Fruit fly (Drosophila melanogaster) whole organism, pupa: Measurements from ENCODE around the gene Z600.

ENCODE experiments used
- CG10348 ChIP-seq: fragments of 200-800 bp; sonication (Bioruptor generic); IDR thresholded peaks from 2 replicates; pipeline ENCODE4 v1.3.6; 2022; ENCODE audit warnings: missing biosample characterization, missing genetic modification characterization
- CG12605 ChIP-seq: fragments of 200-800 bp; sonication (Bioruptor generic); IDR thresholded peaks from 2 replicates; pipeline ENCODE4 v1.3.6; 2022; ENCODE audit warnings: missing biosample characterization, missing genetic modification characterization
- CG13204 ChIP-seq: fragments of 200-800 bp; sonication (Bioruptor generic); optimal IDR thresholded peaks from 2 replicates; lab custom pipeline; 2018; ENCODE audit warnings: missing biosample characterization, mild to moderate bottlenecking, missing genetic modification characterization, moderate library complexity
- CG14655 ChIP-seq: fragments of 200-800 bp; sonication (Bioruptor generic); optimal IDR thresholded peaks from 3 replicates; lab custom pipeline; 2017; ENCODE audit warnings: mild to moderate bottlenecking, missing biosample characterization, missing genetic modification reagents, missing genetic modification characterization
- CG15710 ChIP-seq: fragments of 200-800 bp; sonication (Bioruptor generic); optimal IDR thresholded peaks from 2 replicates; lab custom pipeline; 2018; ENCODE audit warnings: missing biosample characterization, mild to moderate bottlenecking, missing genetic modification characterization, moderate library complexity
- CG17806 ChIP-seq: fragments of 200-800 bp; sonication (Bioruptor generic); optimal IDR thresholded peaks from 2 replicates; lab custom pipeline; 2018; ENCODE audit warnings: missing biosample characterization, mild to moderate bottlenecking, missing genetic modification characterization, moderate library complexity
- CG32121 ChIP-seq: fragments of 200-800 bp; sonication (Bioruptor generic); IDR thresholded peaks from 2 replicates; pipeline ENCODE4 v1.3.6; 2022; ENCODE audit warnings: missing biosample characterization, missing genetic modification characterization
- CG34367 ChIP-seq: fragments of 200-800 bp; sonication (Bioruptor generic); optimal IDR thresholded peaks from 2 replicates; lab custom pipeline; 2018; ENCODE audit warnings: missing biosample characterization, mild to moderate bottlenecking, missing genetic modification characterization
- CG4496 ChIP-seq: fragments of 200-800 bp; sonication (Bioruptor generic); IDR thresholded peaks from 3 replicates; pipeline ENCODE4 v1.3.6; 2022; ENCODE audit warnings: missing biosample characterization, missing genetic modification characterization
- CG8159 ChIP-seq: fragments of 200-800 bp; sonication (Bioruptor generic); optimal IDR thresholded peaks from 3 replicates; lab custom pipeline; 2018; ENCODE audit warnings: missing biosample characterization, mild to moderate bottlenecking, missing genetic modification characterization, moderate library complexity
- CG8301 ChIP-seq: fragments of 200-800 bp; sonication (Bioruptor generic); optimal IDR thresholded peaks from 2 replicates; lab custom pipeline; 2018; ENCODE audit warnings: missing biosample characterization, mild to moderate bottlenecking, missing genetic modification characterization
- CG9948 ChIP-seq: fragments of 200-800 bp; sonication (Bioruptor generic); optimal IDR thresholded peaks from 2 replicates; lab custom pipeline; 2018; ENCODE audit warnings: missing biosample characterization, mild to moderate bottlenecking, missing genetic modification characterization, moderate library complexity
- D1 ChIP-seq: fragments of 200-800 bp; sonication (Bioruptor generic); optimal IDR thresholded peaks from 2 replicates; lab custom pipeline; 2018; ENCODE audit warnings: missing biosample characterization, mild to moderate bottlenecking, missing genetic modification characterization, moderate library complexity
- EcR ChIP-seq: fragments of 200-800 bp; sonication (Bioruptor generic); optimal IDR thresholded peaks from 3 replicates; lab custom pipeline; 2019; ENCODE audit warnings: missing biosample characterization, missing genetic modification characterization, mild to moderate bottlenecking, moderate library complexity, missing genetic modification reagents
- Ets98B ChIP-seq: fragments of 200-800 bp; sonication (Bioruptor generic); IDR thresholded peaks from 2 replicates; pipeline ENCODE4 v1.3.6; 2022; ENCODE audit warnings: missing biosample characterization, missing genetic modification characterization
- Pif1A ChIP-seq: fragments of 200-800 bp; sonication (Bioruptor generic); optimal IDR thresholded peaks from 3 replicates; lab custom pipeline; 2016; ENCODE audit warnings: missing biosample characterization, missing genetic modification characterization
- Pif1B ChIP-seq: fragments of 200-800 bp; sonication (Bioruptor generic); optimal IDR thresholded peaks from 3 replicates; lab custom pipeline; 2016; ENCODE audit warnings: missing biosample characterization, missing genetic modification characterization
- Snoo ChIP-seq: fragments of 200-800 bp; sonication (Bioruptor generic); optimal IDR thresholded peaks from 3 replicates; lab custom pipeline; 2017; ENCODE audit warnings: missing biosample characterization, mild to moderate bottlenecking, missing genetic modification characterization, inconsistent platforms
- fd96Ca ChIP-seq: fragments of 200-800 bp; sonication (Bioruptor generic); IDR thresholded peaks from 3 replicates; pipeline ENCODE4 v1.3.6; 2022; ENCODE audit warnings: missing biosample characterization, missing genetic modification characterization
- gl ChIP-seq: fragments of 200-800 bp; sonication (Bioruptor generic); optimal IDR thresholded peaks from 2 replicates; lab custom pipeline; 2018; ENCODE audit warnings: missing biosample characterization, mild to moderate bottlenecking, missing genetic modification characterization
- rn ChIP-seq: fragments of 200-800 bp; sonication (Bioruptor generic); IDR thresholded peaks from 2 replicates; pipeline ENCODE4 v1.3.6; 2022; ENCODE audit warnings: missing biosample characterization, missing genetic modification characterization

Gene Z600

DNA sequence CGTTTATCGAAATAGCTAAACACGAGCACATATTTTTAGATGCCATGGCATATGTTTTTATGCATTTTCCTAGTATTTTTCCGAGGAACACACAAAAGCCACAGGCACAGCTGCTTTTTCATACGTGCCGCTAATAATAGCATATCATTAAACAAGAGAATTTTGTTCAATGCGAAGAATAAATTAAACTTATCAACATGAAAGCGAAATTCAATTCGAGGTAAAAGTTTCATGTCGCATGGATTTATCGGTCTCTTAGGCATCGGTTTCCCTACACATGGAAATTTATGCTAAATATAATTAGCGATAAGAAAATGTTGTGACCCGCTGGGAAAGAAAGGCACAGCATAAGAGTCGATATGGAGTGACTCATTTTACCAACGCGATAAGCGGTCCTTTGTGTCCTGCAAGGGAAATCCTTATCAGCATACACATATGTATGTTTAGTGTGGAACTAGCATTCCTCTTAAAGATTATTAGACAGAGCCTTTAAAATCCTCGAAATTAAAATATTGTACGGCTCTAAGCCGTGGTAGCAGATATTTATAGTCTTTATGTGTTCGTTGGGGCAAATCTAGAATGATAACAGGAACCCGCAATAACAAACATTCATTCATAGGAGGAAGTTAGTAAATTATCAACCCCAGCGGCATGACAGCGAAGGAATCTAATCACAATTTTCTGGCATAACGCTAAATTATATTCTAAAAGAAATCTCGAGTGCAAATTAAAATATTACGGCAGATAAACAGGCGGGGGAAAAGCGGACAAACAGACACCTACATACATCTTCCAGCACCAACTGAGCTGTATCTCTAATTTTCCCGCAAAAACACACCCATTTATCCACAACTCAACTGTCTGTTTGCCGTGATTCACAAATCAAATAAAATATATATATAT is 22.8 kb downstream of the Z600 start, which contains the start of gene CG43248:
CG43248 (minus strand) TSS at position 51 of the 903 bp plus-strand sequence.
- no peak for TF ChIP-seq CG9948
- no peak for TF ChIP-seq CG14655 (GFP tag; lab: Kevin White, UChicago)
- TF ChIP-seq CG12605 (GFP tag; lab: Robert Waterston, UW): no peak
- TF ChIP-seq CG17806: no peak

DNA sequence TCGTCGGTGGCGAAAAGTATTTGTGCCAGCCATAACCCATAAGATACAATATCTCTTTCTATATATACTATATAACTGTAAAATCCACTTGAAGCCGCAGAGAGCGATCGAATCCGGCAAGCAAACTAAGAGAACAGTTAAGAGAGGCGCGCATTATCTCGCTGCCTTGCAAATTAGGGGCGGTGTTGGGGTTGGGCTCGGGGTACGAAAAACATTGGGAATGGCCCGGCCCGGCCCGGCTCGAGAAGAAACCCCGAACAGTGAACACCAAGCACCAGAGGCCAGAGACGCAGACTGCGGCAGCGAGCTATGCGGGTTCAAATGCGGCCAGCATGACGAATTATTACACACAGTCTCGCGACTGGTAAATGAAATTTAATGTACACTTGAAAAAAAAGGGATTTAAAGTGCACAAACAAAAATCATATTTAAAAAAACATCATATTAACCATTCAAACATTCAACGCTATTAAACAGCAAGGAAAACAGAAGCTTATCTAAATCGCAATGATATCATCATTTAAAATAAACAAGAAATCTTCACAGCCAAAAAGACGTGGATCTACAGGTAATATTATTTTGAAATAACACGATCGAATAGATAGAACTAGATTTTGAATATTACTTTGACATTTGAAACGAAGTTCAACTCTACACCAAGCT is 23.6 kb downstream of the Z600 start:
- peak; percentile 9 for TF ChIP-seq CG15710 (tag; lab: Kevin White, UChicago)
- TF ChIP-seq CG14655 (GFP tag; lab: Kevin White, UChicago): peak; percentile 79
- peak; percentile 64; the same call in 1 of the 2 replicates for TF ChIP-seq Ets98B
- TF ChIP-seq EcR (GFP tag; lab: Kevin White, UChicago): peak; percentile 73
- no peak for TF ChIP-seq CG34367
- TF ChIP-seq CG10348: 0 out of 2 replicates have a peak, but pooled peaks have one; percentile 6
- TF ChIP-seq CG17806: peak; percentile 4
- TF ChIP-seq CG8159 (tag; lab: Kevin White, UChicago): peak; percentile 63
- no peak for TF ChIP-seq D1 (tag; lab: Kevin White, UChicago)
- TF ChIP-seq CG12605 (GFP tag; lab: Robert Waterston, UW): peak; percentile 40
- TF ChIP-seq Pif1B: no peak
- TF ChIP-seq CG8301: peak; percentile 60
- TF ChIP-seq gl (tag; lab: Kevin White, UChicago): no peak
- TF ChIP-seq rn: 0 out of 2 replicates have a peak, but pooled peaks have one; percentile 31
- peak; percentile 50; the same call in 1 of the 2 replicates for TF ChIP-seq CG32121
- no peak for TF ChIP-seq Pif1A (GFP tag; lab: Kevin White, UChicago)
- peak; percentile 51; the same call in 2 of the 3 replicates for TF ChIP-seq fd96Ca (GFP tag; lab: Robert Waterston, UW)
- peak; percentile 45 for TF ChIP-seq CG9948
- no peak for TF ChIP-seq CG13204
- TF ChIP-seq Snoo: peak; percentile 3
- peak; percentile 90 for TF ChIP-seq CG4496 (GFP tag; lab: Robert Waterston, UW)

DNA sequence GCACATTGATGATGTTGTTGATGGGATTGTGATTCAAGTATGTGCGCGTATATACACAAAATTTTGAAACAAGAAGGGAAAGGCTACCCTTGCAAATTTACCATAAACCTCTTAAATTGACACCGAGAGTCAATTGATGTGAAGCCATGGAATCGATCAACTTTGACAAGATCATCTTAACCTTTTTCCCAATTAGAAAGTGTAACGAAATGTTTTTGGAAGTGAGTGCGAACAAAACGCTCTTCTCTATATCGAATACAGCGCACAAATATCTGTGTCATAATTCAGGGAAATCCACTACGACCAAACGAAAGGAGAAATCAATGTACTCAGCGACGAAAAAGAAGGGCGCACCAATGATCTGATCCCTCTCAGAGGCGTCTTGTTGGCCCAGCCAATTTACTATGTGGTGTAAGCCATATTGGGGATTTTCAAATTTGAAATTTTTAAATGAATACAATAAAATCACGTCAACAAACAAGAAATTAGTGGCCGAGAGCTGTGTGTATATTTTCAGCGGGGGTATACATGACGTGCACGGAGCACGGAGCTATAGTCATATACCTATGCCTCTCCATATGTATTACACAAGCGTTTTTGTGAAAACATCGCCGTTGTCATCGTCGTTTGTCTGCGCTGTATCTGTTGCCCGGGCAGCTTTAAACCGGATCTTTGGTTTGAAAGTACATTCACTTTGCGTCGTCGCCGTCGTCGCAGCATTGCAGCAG is 24.7 kb downstream of the Z600 start:
- TF ChIP-seq D1 (tag; lab: Kevin White, UChicago) (peak; percentile 48), Ets98B (peak; percentile 41), CG8301 (peak; percentile 70), CG17806 (peak; percentile 68), CG4496 (GFP tag; lab: Robert Waterston, UW) (peak; percentile 60; the same call in 1 of the 3 replicates), CG32121 (peak; percentile 23; the same call in 1 of the 2 replicates), CG12605 (GFP tag; lab: Robert Waterston, UW) (peak; percentile 15; the same call in 1 of the 2 replicates), CG10348 (no peak), Pif1A (GFP tag; lab: Kevin White, UChicago) (peak; percentile 73), CG14655 (GFP tag; lab: Kevin White, UChicago) (peak; percentile 82), CG34367 (peak; percentile 61), Pif1B (peak; percentile 83), CG13204 (peak; percentile 33), fd96Ca (GFP tag; lab: Robert Waterston, UW) (peak; percentile 79; the same call in 2 of the 3 replicates), CG8159 (tag; lab: Kevin White, UChicago) (peak; percentile 69), CG9948 (peak; percentile 79), gl (tag; lab: Kevin White, UChicago) (peak; percentile 56), CG15710 (tag; lab: Kevin White, UChicago) (peak; percentile 67), rn (no peak), Snoo (peak; percentile 62), EcR (GFP tag; lab: Kevin White, UChicago) (peak; percentile 52)
- TF ChIP-seq, all 21 proteins: peak for 19

DNA sequence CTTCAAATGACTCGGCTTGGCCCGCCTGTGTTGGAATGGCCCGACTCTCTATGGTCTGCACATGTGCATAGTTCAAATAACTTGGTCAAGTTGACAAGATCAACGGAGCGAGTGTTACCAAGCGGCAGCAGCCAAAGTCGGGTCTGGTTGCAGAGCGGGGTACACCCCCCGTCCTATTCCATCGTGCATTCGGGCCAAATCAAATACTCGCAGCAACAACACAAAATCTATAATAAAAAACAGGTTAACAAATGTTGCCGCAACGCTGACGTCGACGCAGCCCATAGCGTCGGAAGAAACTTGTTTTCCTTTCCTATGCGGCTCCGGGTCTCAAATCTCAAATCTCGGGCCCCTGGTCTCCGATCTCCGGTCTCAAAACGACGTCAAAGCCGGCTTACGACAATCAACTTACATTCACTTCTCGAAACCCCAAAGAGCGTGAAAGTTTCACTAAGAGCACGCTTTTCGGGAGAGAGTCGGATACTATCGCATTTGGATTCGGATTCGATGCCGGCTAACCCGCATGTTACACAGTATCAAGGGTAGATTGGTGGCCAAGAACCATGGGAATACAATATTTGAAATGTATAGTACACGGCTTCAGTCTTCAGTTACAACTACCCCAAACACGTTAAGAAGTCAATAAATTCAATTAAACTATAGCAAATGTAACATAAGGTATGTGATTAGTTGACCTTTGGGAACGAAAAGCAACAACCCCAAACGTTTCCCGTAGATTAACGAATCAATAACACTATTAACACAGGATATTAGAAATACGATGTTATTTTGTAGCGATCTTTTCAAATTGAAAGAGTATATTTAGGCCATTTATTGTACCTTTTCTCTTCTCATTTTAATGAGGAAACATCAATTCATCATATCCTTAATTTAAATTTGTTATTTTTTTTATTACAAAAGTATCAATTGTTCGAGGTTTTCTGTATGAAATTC is 25.7 kb downstream of the Z600 start:
- TF ChIP-seq EcR (GFP tag; lab: Kevin White, UChicago): no peak
- TF ChIP-seq Pif1B: peak; percentile 42
- TF ChIP-seq CG8301: peak; percentile 72
- TF ChIP-seq CG14655 (GFP tag; lab: Kevin White, UChicago): peak; percentile 83
- no peak for TF ChIP-seq CG13204
- TF ChIP-seq rn: no peak
- TF ChIP-seq D1 (tag; lab: Kevin White, UChicago): no peak
- no peak for TF ChIP-seq gl (tag; lab: Kevin White, UChicago)
- TF ChIP-seq fd96Ca (GFP tag; lab: Robert Waterston, UW): peak; percentile 18; the same call in 2 of the 3 replicates
- peak; percentile 59 for TF ChIP-seq CG17806
- TF ChIP-seq CG4496 (GFP tag; lab: Robert Waterston, UW): peak; percentile 48; the same call in 2 of the 3 replicates
- no peak for TF ChIP-seq CG10348
- TF ChIP-seq CG34367: peak; percentile 50
- no peak for TF ChIP-seq Ets98B
- peak; percentile 69 for TF ChIP-seq Pif1A (GFP tag; lab: Kevin White, UChicago)
- TF ChIP-seq CG15710 (tag; lab: Kevin White, UChicago): peak; percentile 73
- peak; percentile 72 for TF ChIP-seq CG9948
- 0 out of 2 replicates have a peak, but pooled peaks have one; percentile 10 for TF ChIP-seq CG32121
- peak; percentile 69 for TF ChIP-seq CG8159 (tag; lab: Kevin White, UChicago)
- TF ChIP-seq Snoo: peak; percentile 81
- TF ChIP-seq CG12605 (GFP tag; lab: Robert Waterston, UW): 0 out of 2 replicates have a peak, but pooled peaks have one; percentile 9
